Fruit fly (Drosophila melanogaster) whole organism, prepupa: ENCODE data around the gene Argl.

Source experiments
- CG16779 ChIP-seq: fragments of 200-800 bp; sonication (Bioruptor generic); optimal IDR thresholded peaks from 3 replicates; lab custom pipeline; 2017; ENCODE audit warnings: missing biosample characterization, mild to moderate bottlenecking, missing genetic modification characterization
- CG6808 ChIP-seq: fragments of 200-800 bp; sonication (Bioruptor generic); optimal IDR thresholded peaks from 3 replicates; lab custom pipeline; 2017; ENCODE audit warnings: missing biosample characterization, missing genetic modification characterization, mild to moderate bottlenecking, moderate library complexity, missing genetic modification reagents
- CG8319 ChIP-seq: fragments of 200-800 bp; sonication (Bioruptor generic); optimal IDR thresholded peaks from 3 replicates; lab custom pipeline; 2016; ENCODE audit warnings: missing biosample characterization, missing genetic modification characterization
- Sox102F ChIP-seq: fragments of 200-800 bp; sonication (Bioruptor generic); optimal IDR thresholded peaks from 2 replicates; lab custom pipeline; 2016; ENCODE audit warnings: missing biosample characterization, mild to moderate bottlenecking, missing genetic modification characterization

dm6 chr2L:8974506-8974905 lies 32.6 kb upstream of the Argl start:
- TF ChIP-seq CG8319 (GFP tag; lab: Kevin White, UChicago) = no peak
- TF ChIP-seq CG6808 (GFP tag; lab: Kevin White, UChicago) = no peak
- no peak for TF ChIP-seq Sox102F (GFP tag; lab: Kevin White, UChicago)
- TF ChIP-seq CG16779 (tag; lab: Kevin White, UChicago) = no peak
